Fruit fly (Drosophila melanogaster) whole organism, embryonic: ENCODE results near the gene Nepl3.

Experiments used
- Atf-2 ChIP-seq: fragments of 200-800 bp; sonication (Bioruptor generic); optimal IDR thresholded peaks from 2 replicates; lab custom pipeline; 2016; ENCODE audit warnings: missing biosample characterization, missing genetic modification characterization
- Atf3 ChIP-seq: fragments of 200-800 bp; sonication (Bioruptor generic); optimal IDR thresholded peaks from 3 replicates; lab custom pipeline; 2016; ENCODE audit warnings: missing biosample characterization, missing genetic modification characterization
- CG10209 ChIP-seq: fragments of 200-800 bp; sonication (Bioruptor generic); optimal IDR thresholded peaks from 3 replicates; lab custom pipeline; 2017; ENCODE audit warnings: missing biosample characterization, mild to moderate bottlenecking, missing genetic modification characterization, missing genetic modification reagents
- CG10267 ChIP-seq: fragments of 200-800 bp; sonication (Bioruptor generic); optimal IDR thresholded peaks from 2 replicates; lab custom pipeline; 2018; ENCODE audit warnings: missing biosample characterization, mild to moderate bottlenecking, missing genetic modification characterization, moderate library complexity
- CG10321 ChIP-seq: fragments of 200-800 bp; sonication (Bioruptor generic); IDR thresholded peaks from 2 replicates; pipeline ENCODE4 v1.3.6; 2022; ENCODE audit warnings: missing biosample characterization, missing genetic modification characterization
- CG11247 ChIP-seq: fragments of 200-800 bp; sonication (Bioruptor generic); IDR thresholded peaks from 2 replicates; pipeline ENCODE4 v1.3.6; 2022; ENCODE audit warnings: missing biosample characterization, missing genetic modification characterization
- CG11398 ChIP-seq: fragments of 200-800 bp; sonication (Bioruptor generic); optimal IDR thresholded peaks from 2 replicates; lab custom pipeline; 2016; ENCODE audit warnings: missing biosample characterization, missing genetic modification characterization
- CG13123 ChIP-seq: fragments of 200-800 bp; sonication (Bioruptor generic); optimal IDR thresholded peaks from 2 replicates; lab custom pipeline; 2016; ENCODE audit warnings: missing biosample characterization, missing genetic modification characterization
- CG13894 ChIP-seq: fragments of 200-800 bp; sonication (Bioruptor generic); optimal IDR thresholded peaks from 3 replicates; lab custom pipeline; 2018; ENCODE audit warnings: missing biosample characterization, mild to moderate bottlenecking, missing genetic modification characterization, moderate library complexity
- CG14050 ChIP-seq: fragments of 200-800 bp; sonication (Bioruptor generic); IDR thresholded peaks from 3 replicates; pipeline ENCODE4 v1.3.6; 2022; ENCODE audit warnings: missing biosample characterization, missing genetic modification characterization
- CG14965 ChIP-seq: fragments of 200-800 bp; sonication (Bioruptor generic); optimal IDR thresholded peaks from 2 replicates; lab custom pipeline; 2016; ENCODE audit warnings: missing biosample characterization, missing genetic modification characterization, borderline replicate concordance
- CG1602 ChIP-seq: fragments of 200-800 bp; sonication (Bioruptor generic); optimal IDR thresholded peaks from 3 replicates; lab custom pipeline; 2016; ENCODE audit warnings: missing biosample characterization, missing genetic modification characterization
- CG17612 ChIP-seq: fragments of 200-800 bp; sonication (Bioruptor generic); IDR thresholded peaks from 2 replicates; pipeline ENCODE4 v1.3.6; 2022; ENCODE audit warnings: missing biosample characterization, missing genetic modification characterization
- CG18011 ChIP-seq: fragments of 200-800 bp; sonication (Bioruptor generic); optimal IDR thresholded peaks from 2 replicates; lab custom pipeline; 2017; ENCODE audit warnings: missing biosample characterization, missing genetic modification characterization, mild to moderate bottlenecking, moderate library complexity, missing genotype
- CG18476 ChIP-seq: fragments of 200-800 bp; sonication (Bioruptor generic); optimal IDR thresholded peaks from 2 replicates; lab custom pipeline; 2016; ENCODE audit warnings: missing biosample characterization, mild to moderate bottlenecking, missing genetic modification characterization
- CG31388 ChIP-seq: fragments of 200-800 bp; sonication (Bioruptor generic); optimal IDR thresholded peaks from 2 replicates; lab custom pipeline; 2016; ENCODE audit warnings: missing biosample characterization, missing genetic modification characterization
- CG32532 ChIP-seq: fragments of 200-800 bp; sonication (Bioruptor generic); IDR thresholded peaks from 2 replicates; pipeline ENCODE4 v1.3.6; 2022; ENCODE audit warnings: missing biosample characterization, missing genetic modification characterization
- CG33557 ChIP-seq: fragments of 200-800 bp; sonication (Bioruptor generic); optimal IDR thresholded peaks from 2 replicates; lab custom pipeline; 2019; ENCODE audit warnings: missing biosample characterization, mild to moderate bottlenecking, missing genetic modification characterization, moderate library complexity
- CG6175 ChIP-seq: fragments of 200-800 bp; sonication (Bioruptor generic); IDR thresholded peaks from 3 replicates; pipeline ENCODE4 v1.3.6; 2022; ENCODE audit warnings: missing biosample characterization, missing genetic modification characterization
- CG6765 ChIP-seq: fragments of 200-800 bp; sonication (Bioruptor generic); optimal IDR thresholded peaks from 3 replicates; lab custom pipeline; 2017; ENCODE audit warnings: missing biosample characterization, mild to moderate bottlenecking, missing genetic modification characterization
- CG7928 ChIP-seq: fragments of 200-800 bp; sonication (Bioruptor generic); optimal IDR thresholded peaks from 2 replicates; lab custom pipeline; 2017; ENCODE audit warnings: missing biosample characterization, mild to moderate bottlenecking, missing genetic modification characterization
- CG8290 ChIP-seq, 3 experiments: fragments of 200-800 bp; sonication (Bioruptor generic); optimal IDR thresholded peaks; 2 replicates each; lab custom pipeline; 2016 to 2019; ENCODE audit warnings: missing biosample characterization in 3 of 3, missing genetic modification characterization in 3 of 3, mild to moderate bottlenecking in 2 of 3, moderate library complexity in 1 of 3
- CG9437 ChIP-seq: fragments of 200-800 bp; sonication (Bioruptor generic); optimal IDR thresholded peaks from 2 replicates; lab custom pipeline; 2018; ENCODE audit warnings: missing biosample characterization, mild to moderate bottlenecking, missing genetic modification characterization
- Doc3 ChIP-seq: fragments of 200-800 bp; sonication (Bioruptor generic); IDR thresholded peaks from 3 replicates; pipeline ENCODE4 v1.3.6; 2022; ENCODE audit warnings: missing biosample characterization, missing genetic modification characterization; ENCODE audit not compliant: partially characterized antibody
- Eip74EF ChIP-seq, 2 experiments: fragments of 200-800 bp in 1 of 2; fragments of >200 bp in 1 of 2; sonication (Bioruptor generic) in 1 of 2; optimal IDR thresholded peaks; 2 replicates each; lab custom pipeline; 2017 to 2019; ENCODE audit warnings: missing biosample characterization in 2 of 2, missing genetic modification characterization in 2 of 2, mild to moderate bottlenecking in 1 of 2, moderate library complexity in 1 of 2
- Elba2 ChIP-seq: fragments of 200-800 bp; sonication (Bioruptor generic); optimal IDR thresholded peaks from 3 replicates; lab custom pipeline; 2016; ENCODE audit warnings: missing biosample characterization, missing genetic modification characterization
- Ets97D ChIP-seq: fragments of 200-800 bp; sonication (Bioruptor generic); optimal IDR thresholded peaks from 3 replicates; lab custom pipeline; 2016; ENCODE audit warnings: missing biosample characterization, missing genetic modification characterization
- H15 ChIP-seq: fragments of 200-800 bp; sonication (Bioruptor generic); IDR thresholded peaks from 3 replicates; pipeline ENCODE4 v1.3.6; 2022; ENCODE audit warnings: missing biosample characterization, missing genetic modification characterization
- Kr ChIP-seq: fragments of 200-800 bp; sonication (Bioruptor generic); optimal IDR thresholded peaks from 2 replicates; lab custom pipeline; 2017; ENCODE audit warnings: missing biosample characterization, mild to moderate bottlenecking, missing genetic modification characterization
- Mad ChIP-seq: fragments of 200-800 bp; sonication (Bioruptor generic); optimal IDR thresholded peaks from 2 replicates; lab custom pipeline; 2016; ENCODE audit warnings: missing biosample characterization, missing genetic modification characterization
- Myb ChIP-seq: fragments of 200-800 bp; sonication (Bioruptor generic); optimal IDR thresholded peaks from 2 replicates; lab custom pipeline; 2016; ENCODE audit warnings: missing biosample characterization, missing genetic modification characterization
- Ravus ChIP-seq: fragments of 200-800 bp; sonication (Bioruptor generic); IDR thresholded peaks from 2 replicates; pipeline ENCODE4 v1.3.6; 2022; ENCODE audit warnings: missing biosample characterization, missing genetic modification characterization
- Sry-β ChIP-seq: fragments of 200-800 bp; sonication (Bioruptor generic); optimal IDR thresholded peaks from 2 replicates; lab custom pipeline; 2018; ENCODE audit warnings: missing biosample characterization, mild to moderate bottlenecking, missing genetic modification characterization, moderate library complexity
- Vsx1 ChIP-seq: fragments of 200-800 bp; sonication (Bioruptor generic); optimal IDR thresholded peaks from 2 replicates; lab custom pipeline; 2017; ENCODE audit warnings: missing biosample characterization, mild to moderate bottlenecking, missing genetic modification characterization, missing genetic modification reagents
- ato ChIP-seq: fragments of 200-800 bp; sonication (Bioruptor generic); IDR thresholded peaks from 2 replicates; pipeline ENCODE4 v1.3.6; 2022; ENCODE audit warnings: missing biosample characterization, missing genetic modification characterization; ENCODE audit not compliant: partially characterized antibody
- cato ChIP-seq: fragments of 200-800 bp; sonication (Bioruptor generic); optimal IDR thresholded peaks from 2 replicates; lab custom pipeline; 2016; ENCODE audit warnings: missing biosample characterization, missing genetic modification characterization, borderline replicate concordance
- crc ChIP-seq: fragments of 200-800 bp; sonication (Bioruptor generic); optimal IDR thresholded peaks from 2 replicates; lab custom pipeline; 2016; ENCODE audit warnings: missing biosample characterization, missing genetic modification characterization
- cwo ChIP-seq: fragments of 200-800 bp; sonication (Bioruptor generic); optimal IDR thresholded peaks from 3 replicates; lab custom pipeline; 2017; ENCODE audit warnings: missing biosample characterization, missing genetic modification characterization, mild to moderate bottlenecking, moderate library complexity, missing genetic modification reagents
- ems ChIP-seq: fragments of 200-800 bp; sonication (Bioruptor generic); optimal IDR thresholded peaks from 3 replicates; lab custom pipeline; 2016; ENCODE audit warnings: missing biosample characterization, missing genetic modification characterization
- esg ChIP-seq: fragments of 200-800 bp; sonication (Bioruptor generic); conservative IDR thresholded peaks from 2 replicates; pipeline ENCODE4 v1.3.6; 2022; ENCODE audit warnings: missing biosample characterization, missing genetic modification characterization
- ftz-f1 ChIP-seq: fragments of 200-800 bp; sonication (Bioruptor generic); optimal IDR thresholded peaks from 2 replicates; lab custom pipeline; 2016; ENCODE audit warnings: missing biosample characterization, missing genetic modification characterization
- grau ChIP-seq: fragments of 200-800 bp; optimal IDR thresholded peaks from 3 replicates; lab custom pipeline; 2019; ENCODE audit warnings: missing biosample characterization, mild to moderate bottlenecking, missing genetic modification characterization, moderate library complexity
- grn ChIP-seq: fragments of 200-800 bp; sonication (Bioruptor generic); optimal IDR thresholded peaks from 3 replicates; lab custom pipeline; 2017; ENCODE audit warnings: missing biosample characterization, missing genetic modification characterization
- kni ChIP-seq: fragments of 200-800 bp; sonication (Bioruptor generic); optimal IDR thresholded peaks from 3 replicates; lab custom pipeline; 2017; ENCODE audit warnings: mild to moderate bottlenecking, missing biosample characterization, missing genetic modification reagents, missing genetic modification characterization
- nom ChIP-seq: fragments of 200-800 bp; sonication (Bioruptor generic); optimal IDR thresholded peaks from 2 replicates; lab custom pipeline; 2017; ENCODE audit warnings: missing biosample characterization, missing genetic modification characterization, mild to moderate bottlenecking, moderate library complexity, missing genetic modification reagents
- pnt ChIP-seq: fragments of 200-800 bp; sonication (Bioruptor generic); optimal IDR thresholded peaks from 3 replicates; lab custom pipeline; 2016; ENCODE audit warnings: missing biosample characterization, missing genetic modification characterization
- pum ChIP-seq: fragments of 200-800 bp; sonication (Bioruptor generic); optimal IDR thresholded peaks from 2 replicates; lab custom pipeline; 2016; ENCODE audit warnings: missing biosample characterization, missing genetic modification characterization
- vfl ChIP-seq: fragments of 200-800 bp; sonication (Bioruptor generic); optimal IDR thresholded peaks from 2 replicates; lab custom pipeline; 2016; ENCODE audit warnings: missing biosample characterization, missing genetic modification characterization
- vvl ChIP-seq: fragments of 200-800 bp; sonication (Bioruptor generic); IDR thresholded peaks from 2 replicates; pipeline ENCODE4 v1.3.6; 2022; ENCODE audit warnings: missing biosample characterization, missing genetic modification characterization

The Nepl3 gene

DNA sequence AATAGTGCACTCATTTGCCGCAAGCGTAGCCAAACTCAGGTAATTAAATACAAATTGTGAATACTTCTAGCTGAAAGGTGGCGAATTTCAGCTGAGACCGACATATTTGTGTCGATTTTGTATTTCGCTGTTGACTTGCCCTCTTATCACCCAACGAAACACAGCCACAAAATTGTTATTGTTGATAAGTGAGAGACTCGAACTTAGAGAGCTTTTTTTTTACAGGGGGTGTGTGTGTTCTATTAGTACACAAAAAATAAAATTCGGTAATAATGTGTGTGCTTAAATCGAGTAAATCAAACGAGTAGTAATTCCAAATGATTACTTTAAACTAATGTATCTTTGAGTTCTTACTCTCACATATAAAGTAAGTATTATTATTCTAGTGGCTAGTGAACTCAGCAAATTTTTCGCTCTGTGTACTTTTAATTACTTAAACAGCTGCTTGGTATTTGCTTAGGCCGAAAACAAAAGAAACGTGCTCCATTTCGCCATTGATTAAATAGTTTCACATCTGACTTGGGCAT, 3.0 kb upstream of the Nepl3 start (continued):
- TF ChIP-seq cwo (GFP tag; lab: Kevin White, UChicago) (peak; percentile 87), CG6765 (GFP tag; lab: Kevin White, UChicago) (peak; percentile 74), CG7928 (GFP tag; lab: Kevin White, UChicago) (peak; percentile 20), CG13123 (GFP tag; lab: Kevin White, UChicago) (peak; percentile 43), cato (GFP tag; lab: Kevin White, UChicago) (no peak), CG10321 (GFP tag; lab: Robert Waterston, UW) (peak; percentile 22; the same call in 1 of the 2 replicates), CG31388 (no peak), grn (GFP tag; lab: Kevin White, UChicago) (peak; percentile 24), vvl (GFP tag; lab: Robert Waterston, UW) (peak; percentile 82), nom (GFP tag; lab: Kevin White, UChicago) (no peak), CG1602 (peak; percentile 40), Kr (no peak), CG11247 (GFP tag; lab: Robert Waterston, UW) (peak; percentile 69), vfl (no peak), CG9437 (peak; percentile 49), Sry-β (GFP tag; lab: Kevin White, UChicago) (no peak), CG18476 (GFP tag; lab: Kevin White, UChicago) (peak; percentile 19), Ravus (GFP tag; lab: Robert Waterston, UW) (peak; percentile 18), pnt (GFP tag; lab: Kevin White, UChicago) (peak; percentile 60), Atf3 (GFP tag; lab: Kevin White, UChicago) (no peak), ato (no peak), CG17612 (no peak), Myb (GFP tag; lab: Kevin White, UChicago) (peak; percentile 44), CG18011 (GFP tag; lab: Kevin White, UChicago) (peak; percentile 38), CG8290 (GFP tag; optimal IDR thresholded peaks at IDR 0.05; lab: Kevin White, UChicago) (peak; percentile 17), CG8290 (tag; optimal IDR thresholded peaks at IDR 0.05; lab: Kevin White, UChicago) (peak in 1 of 2 experiments; percentile 49), CG33557 (GFP tag; lab: Kevin White, UChicago) (no peak), CG6175 (GFP tag; lab: Robert Waterston, UW) (no peak), ftz-f1 (GFP tag; lab: Kevin White, UChicago) (peak; percentile 32), CG10209 (peak; percentile 66), CG10267 (peak; percentile 63), CG13894 (peak; percentile 59), Ets97D (no peak), CG14050 (GFP tag; lab: Robert Waterston, UW) (0 out of 3 replicates have a peak, but pooled peaks have one; percentile 27), kni (GFP tag; lab: Kevin White, UChicago) (peak; percentile 0), Vsx1 (GFP tag; lab: Kevin White, UChicago) (peak; percentile 31), crc (GFP tag; lab: Kevin White, UChicago) (peak; percentile 83), grau (tag; lab: Kevin White, UChicago) (peak; percentile 61), CG32532 (GFP tag; lab: Robert Waterston, UW) (peak; percentile 70), ems (GFP tag; lab: Kevin White, UChicago) (peak; percentile 62), pum (GFP tag; lab: Kevin White, UChicago) (peak; percentile 80), Elba2 (GFP tag; lab: Kevin White, UChicago) (no peak), Doc3 (GFP tag; lab: Robert Waterston, UW) (no peak), CG14965 (GFP tag; lab: Kevin White, UChicago) (no peak), esg (GFP tag; lab: Robert Waterston, UW) (peak; percentile 70), CG11398 (GFP tag; lab: Kevin White, UChicago) (peak; percentile 62), Eip74EF (GFP tag; optimal IDR thresholded peaks at IDR 0.05; lab: Kevin White, UChicago) (peak in 1 of 2 experiments; percentile 53), Atf-2 (GFP tag; lab: Kevin White, UChicago) (peak; percentile 19), H15 (GFP tag; lab: Robert Waterston, UW) (0 out of 3 replicates have a peak, but pooled peaks have one; percentile 31), Mad (GFP tag; lab: Kevin White, UChicago) (no peak)
